Worm (Caenorhabditis elegans): ENCODE data around the gene Y45F3A.8.

Gene Y45F3A.8

DNA sequence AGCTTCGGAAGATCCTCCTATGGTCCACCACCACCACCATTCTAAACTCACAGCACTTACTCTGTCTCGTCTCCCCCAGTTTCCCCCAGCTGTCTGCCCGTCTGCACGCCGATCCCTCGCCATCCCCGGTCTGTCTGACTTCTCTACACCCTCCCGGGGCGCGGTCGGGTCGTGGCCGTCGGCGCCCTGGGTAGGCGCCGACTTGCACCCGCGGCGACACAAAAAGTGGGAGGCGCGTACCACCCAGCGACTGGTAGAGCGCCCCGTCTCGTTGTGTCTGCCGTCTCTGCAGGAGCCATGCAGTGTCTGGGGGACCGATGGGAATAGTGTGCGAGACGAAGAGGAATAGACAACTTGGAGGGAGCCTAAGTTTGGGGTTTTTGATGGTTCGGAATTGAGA is 41.4 kb upstream of the Y45F3A.8 start (continued):
- TF ChIP-seq ekl-4 (GFP tag; IDR thresholded peaks at IDR 0.05) (peak; percentile 43; the same call in 1 of the 2 replicates), let-607 (tag; optimal IDR thresholded peaks at IDR 0.05) (peak in 1 of 2 experiments; percentile 29), zim-3 (tag; optimal IDR thresholded peaks at IDR 0.05) (no peak), nhr-80 (tag; optimal IDR thresholded peaks at IDR 0.05) (peak; percentile 71), unc-62 (GFP tag; optimal IDR thresholded peaks at IDR 0.05) (no peak), hmg-1.2 (GFP tag; IDR thresholded peaks at IDR 0.05) (peak; percentile 92), F10E7.11 (tag; optimal IDR thresholded peaks at IDR 0.05) (no peak), attf-6 (GFP tag; IDR thresholded peaks at IDR 0.05) (no peak), attf-3 (GFP tag; conservative IDR thresholded peaks at IDR 0.05) (no peak), ceh-100 (GFP tag; IDR thresholded peaks at IDR 0.05) (no peak), tlf-1 (GFP tag; optimal IDR thresholded peaks at IDR 0.05) (no peak), D2030.7 (GFP tag; IDR thresholded peaks at IDR 0.05) (peak; percentile 33; the same call in 1 of the 2 replicates), ZK185.1 (tag; optimal IDR thresholded peaks at IDR 0.05; ENCODE audit: poor library complexity, severe bottlenecking) (no peak), nfya-2 (GFP tag; IDR thresholded peaks at IDR 0.05) (no peak), ccch-3 (GFP tag; optimal IDR thresholded peaks at IDR 0.05) (no peak), F39B2.1 (GFP tag; IDR thresholded peaks at IDR 0.05) (no peak), F33H1.4 (GFP tag; IDR thresholded peaks at IDR 0.05) (no peak), ceh-40 (GFP tag; IDR thresholded peaks at IDR 0.05) (no peak), B0261.1 (tag; optimal IDR thresholded peaks at IDR 0.05) (no peak), ztf-25 (GFP tag; IDR thresholded peaks at IDR 0.05) (no peak), snpc-4 (GFP tag; optimal IDR thresholded peaks at IDR 0.05) (peak; percentile 41), snpc-4 (tag; optimal IDR thresholded peaks at IDR 0.05) (peak; percentile 3 to 69 (median 62)), B0035.1 (tag; optimal IDR thresholded peaks at IDR 0.05) (no peak), ztf-26 (tag; optimal IDR thresholded peaks at IDR 0.05) (no peak), lin-35 (GFP tag; optimal IDR thresholded peaks at IDR 0.05) (peak in 1 of 3 experiments; percentile 18), ceh-27 (GFP tag; optimal IDR thresholded peaks at IDR 0.05) (peak; percentile 78), K11D2.4 (GFP tag; IDR thresholded peaks at IDR 0.05) (0 out of 2 replicates have a peak, but pooled peaks have one; percentile 47), zfh-2 (GFP tag; conservative IDR thresholded peaks at IDR 0.05) (peak; percentile 99), F37B4.10 (GFP tag; IDR thresholded peaks at IDR 0.05) (no peak)

DNA sequence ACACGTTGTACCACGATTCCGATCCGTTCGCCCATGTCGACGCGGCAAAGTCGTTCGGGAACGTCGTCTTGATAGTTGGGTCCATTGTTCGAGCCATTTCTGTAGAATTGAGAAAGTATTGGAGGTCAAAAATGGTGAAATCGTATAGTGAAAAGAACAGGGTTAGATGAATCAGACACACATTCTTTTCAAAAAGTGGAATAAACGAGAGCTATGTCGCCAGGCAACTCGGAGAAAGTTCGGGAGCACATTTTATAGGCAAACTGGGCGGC is 40.7 kb upstream of the Y45F3A.8 start, which contains the start of gene Y39A1A.9:
TSS of gene Y39A1A.9 (minus strand) at position 99 of the 272 bp plus-strand sequence.
- no peak for TF ChIP-seq snpc-4 (GFP tag; optimal IDR thresholded peaks at IDR 0.05)
- TF ChIP-seq snpc-4 (tag; optimal IDR thresholded peaks at IDR 0.05): no peak
- no peak for TF ChIP-seq dpl-1 (GFP tag; optimal IDR thresholded peaks at IDR 0.05)
- no peak for TF ChIP-seq ztf-25 (GFP tag; IDR thresholded peaks at IDR 0.05)
- no peak for TF ChIP-seq tbp1 (GFP tag; optimal IDR thresholded peaks at IDR 0.05)
- no peak for TF ChIP-seq egrh-3 (GFP tag; IDR thresholded peaks at IDR 0.05)
- no peak for TF ChIP-seq zim-3 (tag; optimal IDR thresholded peaks at IDR 0.05)
- TF ChIP-seq attf-6 (GFP tag; IDR thresholded peaks at IDR 0.05): no peak
- no peak for TF ChIP-seq F55B11.4 (tag; optimal IDR thresholded peaks at IDR 0.05; ENCODE audit: borderline replicate concordance, insufficient read depth)
- no peak for TF ChIP-seq pha-4 (tag; optimal IDR thresholded peaks at IDR 0.05)
- no peak for TF ChIP-seq let-526 (GFP tag; IDR thresholded peaks at IDR 0.05)
- TF ChIP-seq lsl-1 (GFP tag; optimal IDR thresholded peaks at IDR 0.05): no peak
- no peak for TF ChIP-seq nhr-120 (GFP tag; IDR thresholded peaks at IDR 0.05)
- TF ChIP-seq B0019.2 (GFP tag; conservative IDR thresholded peaks at IDR 0.05): no peak
- no peak for TF ChIP-seq snpc-3.4 (tag; optimal IDR thresholded peaks at IDR 0.05)
- TF ChIP-seq lin-35 (GFP tag; optimal IDR thresholded peaks at IDR 0.05): no peak

All from whole organism, young adult.